Worm (Caenorhabditis elegans): ENCODE measurements around the gene taap-1.
A peak's percentile ranks its signal among the peaks of the same experiment; 100 is the strongest.

taap-1 gene

DNA sequence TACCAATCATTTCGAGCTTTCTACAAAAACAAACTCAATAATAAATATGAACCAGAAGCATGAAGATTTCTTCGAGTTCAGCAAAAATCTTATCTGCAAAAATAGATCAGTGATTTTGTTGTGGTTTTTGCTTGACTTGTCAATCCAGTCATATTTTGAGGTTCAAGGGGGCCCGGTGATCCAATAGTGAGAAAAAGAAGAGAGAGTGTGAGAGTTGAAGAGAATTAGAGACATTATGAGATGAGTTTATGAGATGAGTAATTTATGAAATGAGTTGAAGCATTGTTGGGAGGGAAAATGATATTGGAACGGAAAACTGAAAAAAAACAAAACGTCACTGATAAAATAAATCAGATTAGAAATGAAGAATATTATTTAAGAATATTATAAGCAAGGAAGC is 25.3 kb upstream of the taap-1 start, which contains the start of gene T13H5.1:
Gene T13H5.1, minus strand, starts transcription at position 101 of the 400 bp plus-strand sequence.
- no peak for TF ChIP-seq tlf-1 (GFP tag; optimal IDR thresholded peaks at IDR 0.05)
- TF ChIP-seq ama-1 (optimal IDR thresholded peaks at IDR 0.05), result no peak
- no peak for TF ChIP-seq ama-1 (GFP tag; optimal IDR thresholded peaks at IDR 0.05)
- TF ChIP-seq lag-1 (GFP tag; IDR thresholded peaks at IDR 0.05), result no peak

DNA sequence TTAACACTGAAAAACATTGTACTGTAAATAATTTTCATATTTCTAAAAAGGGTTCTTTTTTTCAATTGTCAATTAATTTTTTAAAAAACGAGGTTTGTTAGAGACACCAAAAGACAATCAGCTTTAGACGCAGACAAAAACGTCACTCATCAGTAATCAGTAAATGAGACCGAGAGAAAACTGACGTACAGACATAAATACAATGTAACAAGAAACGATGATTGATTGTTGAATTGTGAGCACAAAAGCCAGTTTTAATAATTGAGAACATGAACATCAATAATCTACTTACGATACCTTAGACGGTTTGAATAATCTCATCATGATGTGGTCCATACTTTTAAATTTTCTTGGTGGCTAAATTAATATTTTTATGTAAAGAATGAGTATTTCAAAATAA is 23.1 kb upstream of the taap-1 start:
- TF ChIP-seq K12H6.12 (tag; optimal IDR thresholded peaks at IDR 0.05) (no peak), nhr-80 (tag; optimal IDR thresholded peaks at IDR 0.05) (peak; percentile 54)

DNA sequence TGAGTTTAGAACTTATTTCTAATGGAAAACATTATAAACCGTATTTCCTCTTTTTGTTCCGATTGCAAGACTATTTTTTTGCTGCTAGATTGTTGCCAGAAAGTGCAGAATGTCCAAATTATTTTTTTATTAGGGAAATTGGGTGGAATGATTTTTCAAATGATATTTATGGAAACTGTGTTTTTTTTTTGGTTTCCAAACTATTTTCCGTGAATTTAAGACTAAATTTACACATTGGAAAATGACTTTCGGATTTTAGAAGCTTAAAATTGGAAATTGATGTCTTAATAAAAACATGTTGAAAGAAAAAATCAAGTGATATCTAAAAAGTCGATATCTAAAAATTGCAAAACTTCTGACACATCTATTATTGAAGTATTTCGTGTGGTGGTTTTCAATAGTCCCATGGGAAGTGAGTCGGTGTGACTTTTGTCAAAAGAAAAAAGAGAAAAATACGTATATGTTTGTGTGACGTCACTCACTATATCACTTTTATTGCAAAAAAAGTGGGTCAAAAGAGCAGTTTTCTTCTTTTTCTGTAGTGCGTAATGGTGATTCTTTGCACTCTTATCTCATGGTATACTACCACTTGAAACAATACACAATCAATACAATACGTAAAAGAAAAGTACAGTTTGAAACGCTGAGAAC is 20.5 kb upstream of the taap-1 start:
- TF ChIP-seq Y53G8AR.9 (GFP tag; conservative IDR thresholded peaks at IDR 0.05), result no peak
- TF ChIP-seq lin-35 (GFP tag; optimal IDR thresholded peaks at IDR 0.05), result no peak
- no peak for TF ChIP-seq attf-3 (GFP tag; conservative IDR thresholded peaks at IDR 0.05)
- no peak for TF ChIP-seq K12H6.12 (tag; optimal IDR thresholded peaks at IDR 0.05)
- TF ChIP-seq mes-4 (tag; optimal IDR thresholded peaks at IDR 0.05), result no peak
- no peak for TF ChIP-seq fkh-3 (tag; optimal IDR thresholded peaks at IDR 0.05)
- no peak for TF ChIP-seq dpl-1 (GFP tag; optimal IDR thresholded peaks at IDR 0.05)
- TF ChIP-seq akir-1 (GFP tag; optimal IDR thresholded peaks at IDR 0.05), result no peak
- TF ChIP-seq lsl-1 (GFP tag; optimal IDR thresholded peaks at IDR 0.05), result no peak

DNA sequence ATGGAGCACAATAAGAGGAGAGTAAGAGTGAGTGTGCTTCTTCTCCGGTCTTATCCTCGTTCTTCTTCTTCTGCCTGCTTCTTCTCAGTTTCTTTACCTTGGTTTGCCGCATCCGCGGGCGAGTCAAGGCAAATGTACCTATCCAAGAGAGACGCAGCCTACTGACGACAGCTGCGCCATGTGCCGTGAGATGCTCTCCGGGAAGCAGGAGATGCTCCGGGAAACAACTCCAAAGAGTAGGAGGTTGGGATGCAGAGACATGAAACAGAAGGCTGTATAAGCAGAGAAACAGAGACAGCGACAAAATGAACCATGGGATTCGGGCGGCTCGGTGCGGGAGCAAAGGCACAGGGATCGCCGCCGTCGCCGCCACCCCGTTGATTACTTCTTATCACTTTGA is 15.3 kb upstream of the taap-1 start:
- no peak for TF ChIP-seq cebp-1 (GFP tag; IDR thresholded peaks at IDR 0.05)
- peak; percentile 11 for TF ChIP-seq cebp-1 (tag; optimal IDR thresholded peaks at IDR 0.05)
- TF ChIP-seq lir-1 (GFP tag; conservative IDR thresholded peaks at IDR 0.05), result no peak
- 0 out of 2 replicates have a peak, but pooled peaks have one; percentile 7 for TF ChIP-seq bed-2 (GFP tag; IDR thresholded peaks at IDR 0.05)
- no peak for TF ChIP-seq chd-7 (tag; optimal IDR thresholded peaks at IDR 0.05)
- no peak for TF ChIP-seq F37B4.10 (GFP tag; IDR thresholded peaks at IDR 0.05)
- TF ChIP-seq aptf-3 (GFP tag; IDR thresholded peaks at IDR 0.05), result no peak

DNA sequence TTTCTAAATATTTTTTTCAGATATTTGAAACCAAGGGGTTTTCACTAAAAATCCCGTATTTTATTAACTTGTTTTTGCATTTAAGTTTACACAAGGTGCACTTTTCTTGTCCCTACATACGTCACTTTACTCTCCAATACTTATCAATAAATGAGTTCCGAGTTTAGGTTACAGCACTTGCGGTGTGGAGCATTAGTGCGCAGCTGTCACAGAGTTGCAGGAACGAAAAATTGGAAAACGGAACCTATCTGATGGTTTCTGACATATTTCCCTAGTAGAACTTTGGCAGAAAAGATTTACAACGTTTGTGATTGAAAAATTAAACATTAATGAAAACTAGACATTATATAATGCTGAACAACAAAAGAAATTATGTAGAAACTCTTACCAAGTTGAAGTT is 14.5 kb upstream of the taap-1 start:
- TF ChIP-seq Y53F4B.3 (GFP tag; IDR thresholded peaks at IDR 0.05), result no peak
- TF ChIP-seq nfyb-1 (GFP tag; IDR thresholded peaks at IDR 0.05), result no peak
- TF ChIP-seq lin-40 (tag; optimal IDR thresholded peaks at IDR 0.05), result no peak
- TF ChIP-seq Y56A3A.18 (GFP tag; IDR thresholded peaks at IDR 0.05), result no peak
- TF ChIP-seq lir-1 (GFP tag; conservative IDR thresholded peaks at IDR 0.05), result no peak
- TF ChIP-seq B0336.3 (GFP tag; IDR thresholded peaks at IDR 0.05), result no peak

DNA sequence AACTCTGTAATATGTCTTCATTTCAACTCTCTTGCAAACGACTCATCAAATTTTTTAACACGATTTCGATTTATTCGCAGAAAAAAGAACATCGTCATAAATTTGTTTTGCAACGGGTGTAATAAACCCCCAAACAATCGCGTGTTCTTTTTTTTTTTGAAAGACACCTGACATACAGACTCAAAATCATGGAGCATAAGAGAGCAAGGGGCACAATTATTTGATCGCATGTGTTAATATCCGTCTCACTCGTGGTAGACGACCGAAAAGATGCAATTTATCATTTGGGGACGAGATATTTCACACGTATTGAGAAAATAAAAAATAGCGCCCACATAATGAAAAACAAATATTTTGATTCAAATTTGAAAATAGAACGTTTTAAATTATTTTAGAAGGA is 12.5 kb upstream of the taap-1 start:
- TF ChIP-seq cebp-1 (GFP tag; IDR thresholded peaks at IDR 0.05), result no peak
- TF ChIP-seq cebp-1 (tag; optimal IDR thresholded peaks at IDR 0.05), result no peak
- TF ChIP-seq ztf-25 (GFP tag; IDR thresholded peaks at IDR 0.05), result no peak
- TF ChIP-seq lin-35 (GFP tag; optimal IDR thresholded peaks at IDR 0.05), result no peak
- TF ChIP-seq lin-40 (tag; optimal IDR thresholded peaks at IDR 0.05), result no peak
- TF ChIP-seq dpl-1 (GFP tag; optimal IDR thresholded peaks at IDR 0.05), result no peak
- no peak for TF ChIP-seq akir-1 (GFP tag; optimal IDR thresholded peaks at IDR 0.05)
- TF ChIP-seq nfya-1 (tag; optimal IDR thresholded peaks at IDR 0.05; ENCODE audit: borderline replicate concordance, insufficient read depth), result no peak
- no peak for TF ChIP-seq mxl-1 (tag; optimal IDR thresholded peaks at IDR 0.05)
- no peak for TF ChIP-seq ceh-91 (GFP tag; IDR thresholded peaks at IDR 0.05)
- no peak for TF ChIP-seq F52B5.7 (tag; optimal IDR thresholded peaks at IDR 0.05)
- TF ChIP-seq F57C9.4 (tag; optimal IDR thresholded peaks at IDR 0.05), result no peak
- no peak for TF ChIP-seq somi-1 (GFP tag; optimal IDR thresholded peaks at IDR 0.05)
- TF ChIP-seq cebp-2 (GFP tag; IDR thresholded peaks at IDR 0.05), result no peak
- no peak for TF ChIP-seq C17E4.6 (GFP tag; IDR thresholded peaks at IDR 0.05)
- no peak for TF ChIP-seq hlh-26 (GFP tag; conservative IDR thresholded peaks at IDR 0.05)
- no peak for TF ChIP-seq ztf-3 (GFP tag; optimal IDR thresholded peaks at IDR 0.05)
- no peak for TF ChIP-seq F49E8.2 (tag; optimal IDR thresholded peaks at IDR 0.05; ENCODE audit: insufficient read depth)
- no peak for TF ChIP-seq aptf-3 (GFP tag; IDR thresholded peaks at IDR 0.05)
